Fruit fly (Drosophila melanogaster) whole organism, wandering third instar larva: ENCODE measurements around the gene CG7523.

Experiments used
- Abd-B ChIP-seq: fragments of >200 bp; optimal IDR thresholded peaks from 2 replicates; lab custom pipeline; 2017; ENCODE audit warnings: missing biosample characterization, missing genetic modification characterization
- CG32264 ChIP-seq: fragments of 200-800 bp; sonication (Bioruptor generic); optimal IDR thresholded peaks from 2 replicates; lab custom pipeline; 2016; ENCODE audit warnings: missing biosample characterization, missing genetic modification characterization
- CG9705 ChIP-seq: fragments of 200-800 bp; sonication (Bioruptor generic); optimal IDR thresholded peaks from 2 replicates; lab custom pipeline; 2018; ENCODE audit warnings: missing biosample characterization, mild to moderate bottlenecking, missing genetic modification characterization
- CrebA ChIP-seq: fragments of 200-800 bp; sonication (Bioruptor generic); optimal IDR thresholded peaks from 2 replicates; lab custom pipeline; 2016; ENCODE audit warnings: missing biosample characterization, mild to moderate bottlenecking, missing genetic modification characterization, borderline replicate concordance
- Dfd ChIP-seq: fragments of >200 bp; optimal IDR thresholded peaks from 2 replicates; lab custom pipeline; 2017; ENCODE audit warnings: missing biosample characterization, missing genetic modification characterization
- Dif ChIP-seq: fragments of 200-275, 200-300 bp; sonication (Bioruptor generic); optimal IDR thresholded peaks from 2 replicates; lab custom pipeline; 2018; ENCODE audit warnings: missing biosample characterization, missing genetic modification characterization; ENCODE audit not compliant: partially characterized antibody
- GATAd ChIP-seq: sonication (Bioruptor generic); optimal IDR thresholded peaks from 2 replicates; lab custom pipeline; 2016; ENCODE audit warnings: missing biosample characterization, missing genetic modification characterization
- HLH106 ChIP-seq: fragments of 200-800 bp; optimal IDR thresholded peaks from 3 replicates; lab custom pipeline; 2019; ENCODE audit warnings: missing biosample characterization, mild to moderate bottlenecking, missing genetic modification characterization, moderate library complexity
- Hnf4 ChIP-seq: fragments of 200-800 bp; sonication (Bioruptor generic); optimal IDR thresholded peaks from 2 replicates; lab custom pipeline; 2016; ENCODE audit warnings: missing biosample characterization, mild to moderate bottlenecking, missing genetic modification characterization
- Hr78 ChIP-seq: fragments of >200 bp; optimal IDR thresholded peaks from 2 replicates; lab custom pipeline; 2017; ENCODE audit warnings: missing biosample characterization, missing genetic modification characterization
- Hr83 ChIP-seq: fragments of 200-300 bp; sonication (Bioruptor generic); optimal IDR thresholded peaks from 2 replicates; lab custom pipeline; 2016; ENCODE audit warnings: missing biosample characterization, mild to moderate bottlenecking, missing genetic modification characterization, moderate library complexity; ENCODE audit not compliant: poor library complexity, severe bottlenecking
- Jra ChIP-seq: sonication (Bioruptor generic); optimal IDR thresholded peaks from 2 replicates; lab custom pipeline; 2016; ENCODE audit warnings: missing biosample characterization, missing genetic modification characterization
- Mio ChIP-seq: sonication (Bioruptor generic); optimal IDR thresholded peaks from 2 replicates; lab custom pipeline; 2016; ENCODE audit warnings: missing biosample characterization, missing genetic modification characterization
- Myc ChIP-seq: fragments of >200 bp; optimal IDR thresholded peaks from 2 replicates; lab custom pipeline; 2017
- N ChIP-seq: fragments of >200 bp; optimal IDR thresholded peaks from 2 replicates; lab custom pipeline; 2018; ENCODE audit warnings: missing biosample characterization, missing external identifiers, missing genetic modification characterization
- OdsH ChIP-seq: fragments of 200-800 bp; sonication (Bioruptor generic); optimal IDR thresholded peaks from 2 replicates; lab custom pipeline; 2016; ENCODE audit warnings: missing biosample characterization, mild to moderate bottlenecking, missing genetic modification characterization
- Rel ChIP-seq, 2 experiments: fragments of 200-800 bp; sonication (Bioruptor generic) in 1 of 2; optimal IDR thresholded peaks; 2 replicates in 1 of 2; 3 replicates in 1 of 2; lab custom pipeline; 2016 to 2019; ENCODE audit warnings: mild to moderate bottlenecking in 2 of 2, missing biosample characterization in 2 of 2, missing genetic modification characterization in 2 of 2, moderate library complexity in 1 of 2
- Sp1 ChIP-seq: fragments of 200-800 bp; sonication (Bioruptor generic); optimal IDR thresholded peaks from 3 replicates; lab custom pipeline; 2019; ENCODE audit warnings: missing biosample characterization, mild to moderate bottlenecking, missing genetic modification characterization, moderate library complexity
- Vsx2 ChIP-seq: fragments of 200-300, 225-300 bp; sonication (Bioruptor generic); optimal IDR thresholded peaks from 2 replicates; lab custom pipeline; 2018; ENCODE audit warnings: missing biosample characterization, missing genetic modification characterization; ENCODE audit not compliant: partially characterized antibody
- br ChIP-seq: fragments of 200-800 bp; sonication (Bioruptor generic); optimal IDR thresholded peaks from 2 replicates; lab custom pipeline; 2016; ENCODE audit warnings: missing biosample characterization, missing genetic modification characterization
- brk ChIP-seq: fragments of 200-800 bp; sonication (Bioruptor generic); optimal IDR thresholded peaks from 2 replicates; lab custom pipeline; 2016; ENCODE audit warnings: missing biosample characterization, mild to moderate bottlenecking, missing genetic modification characterization
- dl ChIP-seq, 2 experiments: fragments of 175-275, 200-275 bp in 1 of 2; fragments of 200-275 bp in 1 of 2; sonication (Bioruptor generic); optimal IDR thresholded peaks; lab custom pipeline; 2018; ENCODE audit warnings: mild to moderate bottlenecking in 2 of 2, missing biosample characterization in 2 of 2, missing genetic modification characterization in 2 of 2, moderate library complexity in 2 of 2; ENCODE audit not compliant: partially characterized antibody in 2 of 2, insufficient read depth in 1 of 2
- dmrt93B ChIP-seq: fragments of 200-800 bp; sonication (Bioruptor generic); optimal IDR thresholded peaks from 2 replicates; lab custom pipeline; 2018; ENCODE audit warnings: missing biosample characterization, mild to moderate bottlenecking, missing genetic modification characterization
- dsf ChIP-seq: sonication (Bioruptor generic); optimal IDR thresholded peaks from 2 replicates; lab custom pipeline; 2016; ENCODE audit warnings: missing biosample characterization, missing genetic modification characterization, borderline replicate concordance
- ey ChIP-seq: fragments of 200-800 bp; sonication (Bioruptor generic); optimal IDR thresholded peaks from 2 replicates; lab custom pipeline; 2016; ENCODE audit warnings: missing biosample characterization, missing genetic modification characterization
- foxo ChIP-seq, 2 experiments: fragments of 200-800 bp; sonication (Bioruptor generic); optimal IDR thresholded peaks; 2 replicates in 1 of 2; 3 replicates in 1 of 2; lab custom pipeline; 2016 to 2017; ENCODE audit warnings: missing biosample characterization in 2 of 2, missing genetic modification characterization in 2 of 2
- fru ChIP-seq: fragments of 200-800 bp; sonication (Bioruptor generic); optimal IDR thresholded peaks from 3 replicates; lab custom pipeline; 2016; ENCODE audit warnings: missing biosample characterization, mild to moderate bottlenecking, missing genetic modification characterization
- h ChIP-seq: fragments of 200-800 bp; sonication (Bioruptor generic); optimal IDR thresholded peaks from 3 replicates; lab custom pipeline; 2016; ENCODE audit warnings: missing biosample characterization, mild to moderate bottlenecking, missing genetic modification characterization
- jim ChIP-seq: fragments of 175-275, 200-325 bp; sonication (Bioruptor generic); optimal IDR thresholded peaks from 2 replicates; lab custom pipeline; 2016; ENCODE audit warnings: missing biosample characterization, mild to moderate bottlenecking, missing genetic modification characterization
- lola ChIP-seq: fragments of >200 bp; optimal IDR thresholded peaks from 2 replicates; lab custom pipeline; 2017; ENCODE audit warnings: missing biosample characterization, missing genetic modification characterization
- pan ChIP-seq: fragments of >200 bp; optimal IDR thresholded peaks from 2 replicates; lab custom pipeline; 2017
- psq ChIP-seq: fragments of 200-800 bp; sonication (Bioruptor generic); optimal IDR thresholded peaks from 3 replicates; lab custom pipeline; 2017; ENCODE audit warnings: missing biosample characterization, mild to moderate bottlenecking, missing genetic modification characterization, moderate library complexity
- rgr ChIP-seq: fragments of 200-800 bp; sonication (Bioruptor generic); optimal IDR thresholded peaks from 3 replicates; lab custom pipeline; 2016; ENCODE audit warnings: missing biosample characterization, mild to moderate bottlenecking, missing genetic modification characterization
- sage ChIP-seq: fragments of 200-800 bp; sonication (Bioruptor generic); optimal IDR thresholded peaks from 2 replicates; lab custom pipeline; 2016; ENCODE audit warnings: missing biosample characterization, mild to moderate bottlenecking, missing genetic modification characterization
- sv ChIP-seq: fragments of 200-800 bp; sonication (Bioruptor generic); optimal IDR thresholded peaks from 3 replicates; lab custom pipeline; 2016; ENCODE audit warnings: missing biosample characterization, missing genetic modification characterization
- tai ChIP-seq: sonication (Bioruptor generic); optimal IDR thresholded peaks from 2 replicates; lab custom pipeline; 2016; ENCODE audit warnings: missing biosample characterization, missing genetic modification characterization
- usp ChIP-seq: fragments of >200 bp; optimal IDR thresholded peaks from 2 replicates; lab custom pipeline; 2017; ENCODE audit warnings: missing biosample characterization, missing genetic modification characterization
- woc ChIP-seq: sonication (Bioruptor generic); optimal IDR thresholded peaks from 2 replicates; lab custom pipeline; 2016; ENCODE audit warnings: missing biosample characterization, mild to moderate bottlenecking, missing genetic modification characterization

The CG7523 gene

dm6 chr3R:17701131-17701593 is 30.5 kb upstream of the CG7523 start:
- TF ChIP-seq fru (peak; percentile 30), foxo (GFP tag; optimal IDR thresholded peaks at IDR 0.05; lab: Kevin White, UChicago) (peak in 1 of 2 experiments; percentile 8), dmrt93B (GFP tag; lab: Kevin White, UChicago) (no peak), br (peak; percentile 28), OdsH (GFP tag; lab: Kevin White, UChicago) (no peak), jim (GFP tag; lab: Kevin White, UChicago) (no peak), Abd-B (no peak), Jra (peak; percentile 63), CG32264 (GFP tag; lab: Kevin White, UChicago) (peak; percentile 34), dl (GFP tag; optimal IDR thresholded peaks at IDR 0.05; lab: Kevin White, UChicago; ENCODE audit: insufficient read depth in 1 of 2, partially characterized antibody in 2 of 2) (peak in 1 of 2 experiments; percentile 15), GATAd (no peak), CG9705 (GFP tag; lab: Kevin White, UChicago) (no peak), HLH106 (tag; lab: Kevin White, UChicago) (peak; percentile 24), rgr (peak; percentile 53), Dif (GFP tag; lab: Kevin White, UChicago) (peak; percentile 80), ey (no peak), tai (GFP tag; lab: Kevin White, UChicago) (no peak), usp (no peak), psq (GFP tag; lab: Kevin White, UChicago) (peak; percentile 79), dsf (no peak), pan (lab: Kevin White, UChicago) (no peak), Rel (GFP tag; optimal IDR thresholded peaks at IDR 0.05; lab: Kevin White, UChicago) (peak; percentile 72), Rel (tag; optimal IDR thresholded peaks at IDR 0.05; lab: Kevin White, UChicago) (peak; percentile 86), Dfd (GFP tag; lab: Kevin White, UChicago) (no peak), woc (GFP tag; lab: Kevin White, UChicago) (no peak), brk (GFP tag; lab: Kevin White, UChicago) (no peak), Vsx2 (GFP tag; lab: Kevin White, UChicago) (no peak), Mio (GFP tag; lab: Kevin White, UChicago) (no peak), CrebA (GFP tag; lab: Kevin White, UChicago) (peak; percentile 91), sv (no peak), Hr78 (GFP tag; lab: Kevin White, UChicago) (no peak), Hr83 (peak; percentile 93), lola (GFP tag; lab: Kevin White, UChicago) (no peak), Myc (lab: Kevin White, UChicago) (no peak), Hnf4 (peak; percentile 63), Sp1 (GFP tag; lab: Kevin White, UChicago) (peak; percentile 21), h (GFP tag; lab: Kevin White, UChicago) (peak; percentile 59), N (GFP tag; lab: Kevin White, UChicago) (peak; percentile 15), sage (GFP tag; lab: Kevin White, UChicago) (no peak)

- TF ChIP-seq sv (peak; percentile 89), rgr (peak; percentile 98), foxo (GFP tag; optimal IDR thresholded peaks at IDR 0.05; lab: Kevin White, UChicago) (peak in 1 of 2 experiments; percentile 99), Myc (lab: Kevin White, UChicago) (no peak), psq (GFP tag; lab: Kevin White, UChicago) (peak; percentile 98), Dfd (GFP tag; lab: Kevin White, UChicago) (peak; percentile 66), lola (GFP tag; lab: Kevin White, UChicago) (no peak), Dif (GFP tag; lab: Kevin White, UChicago) (peak; percentile 47), fru (peak; percentile 96), CG32264 (GFP tag; lab: Kevin White, UChicago) (peak; percentile 67), HLH106 (tag; lab: Kevin White, UChicago) (peak; percentile 99), dsf (no peak), dl (GFP tag; optimal IDR thresholded peaks at IDR 0.05; lab: Kevin White, UChicago; ENCODE audit: insufficient read depth in 1 of 2, partially characterized antibody in 2 of 2) (peak; percentile 14 to 67), Mio (GFP tag; lab: Kevin White, UChicago) (no peak), Sp1 (GFP tag; lab: Kevin White, UChicago) (peak; percentile 99), Abd-B (no peak), dmrt93B (GFP tag; lab: Kevin White, UChicago) (peak; percentile 97), Hr78 (GFP tag; lab: Kevin White, UChicago) (no peak), GATAd (no peak), ey (peak; percentile 93), Vsx2 (GFP tag; lab: Kevin White, UChicago) (no peak), Hnf4 (no peak), jim (GFP tag; lab: Kevin White, UChicago) (no peak), N (GFP tag; lab: Kevin White, UChicago) (no peak), usp (no peak), brk (GFP tag; lab: Kevin White, UChicago) (peak; percentile 97), CrebA (GFP tag; lab: Kevin White, UChicago) (no peak), Hr83 (peak; percentile 40), CG9705 (GFP tag; lab: Kevin White, UChicago) (peak; percentile 97), sage (GFP tag; lab: Kevin White, UChicago) (peak; percentile 91), pan (lab: Kevin White, UChicago) (no peak), woc (GFP tag; lab: Kevin White, UChicago) (peak; percentile 82), Jra (peak; percentile 75), Rel (GFP tag; optimal IDR thresholded peaks at IDR 0.05; lab: Kevin White, UChicago) (peak; percentile 79), Rel (tag; optimal IDR thresholded peaks at IDR 0.05; lab: Kevin White, UChicago) (peak; percentile 98), h (GFP tag; lab: Kevin White, UChicago) (peak; percentile 91), br (peak; percentile 88), OdsH (GFP tag; lab: Kevin White, UChicago) (peak; percentile 99), tai (GFP tag; lab: Kevin White, UChicago) (no peak)
These were observed 29.9 kb upstream of the CG7523 start for dm6 chr3R:17700488-17701130.
